Fruit fly (Drosophila melanogaster): ENCODE measurements around the gene CG2200.
A peak's percentile ranks its signal among the peaks of the same experiment; 100 is the strongest.

dm6 chrX:13089920-13090655 is 4.0 kb upstream of the CG2200 start, which contains the start of gene hep:
- no peak for TF ChIP-seq OdsH (GFP tag; optimal IDR thresholded peaks at IDR 0.05)
- no peak for TF ChIP-seq GATAd (GFP tag; optimal IDR thresholded peaks at IDR 0.05)
- TF ChIP-seq HLH106 (tag; optimal IDR thresholded peaks at IDR 0.05), result no peak
- no peak for TF ChIP-seq h (GFP tag; optimal IDR thresholded peaks at IDR 0.05)
- TF ChIP-seq sv (GFP tag; optimal IDR thresholded peaks at IDR 0.05), result no peak
- TF ChIP-seq psq (GFP tag; optimal IDR thresholded peaks at IDR 0.05), result no peak
- peak; percentile 34 for TF ChIP-seq fru (GFP tag; optimal IDR thresholded peaks at IDR 0.05)
- TF ChIP-seq tai (GFP tag; optimal IDR thresholded peaks at IDR 0.05), result no peak
- no peak for TF ChIP-seq Dif (GFP tag; optimal IDR thresholded peaks at IDR 0.05; ENCODE audit: partially characterized antibody)
- no peak for TF ChIP-seq Hr78 (GFP tag; optimal IDR thresholded peaks at IDR 0.05)
- TF ChIP-seq rgr (GFP tag; optimal IDR thresholded peaks at IDR 0.05), result no peak
- no peak for TF ChIP-seq Myc (optimal IDR thresholded peaks at IDR 0.05)
- TF ChIP-seq Mio (GFP tag; optimal IDR thresholded peaks at IDR 0.05), result no peak
